Worm (Caenorhabditis elegans) whole organism, L1 larva: ENCODE data around the gene tba-8.

Experiments used
- ces-1 ChIP-seq: fragments of 150-350 bp; optimal IDR thresholded peaks from 2 replicates; lab custom pipeline; 2014; ENCODE audit warnings: missing biosample characterization, missing genetic modification reagents, missing genetic modification characterization
- jun-1 ChIP-seq: fragments of 150-350 bp; optimal IDR thresholded peaks from 2 replicates; lab custom pipeline; 2014; ENCODE audit warnings: missing biosample characterization, missing genetic modification reagents, missing genetic modification characterization
- mep-1 ChIP-seq: fragments of 150-350 bp; optimal IDR thresholded peaks from 2 replicates; lab custom pipeline; 2014; ENCODE audit warnings: missing biosample characterization, missing genetic modification characterization

ce11 chrX:9446177-9446694 is 11.9 kb downstream of the tba-8 start, which contains the start of gene ZK899.1:
- peak; percentile 4 for TF ChIP-seq jun-1 (tag; lab: Kevin White, UChicago)
- no peak for TF ChIP-seq ces-1 (GFP tag; lab: Kevin White, UChicago)
- no peak for TF ChIP-seq mep-1 (tag; lab: Kevin White, UChicago)
